Fruit fly (Drosophila melanogaster) whole organism, embryonic: Measurements from ENCODE around the gene frtz.

Experiments
- Aef1 ChIP-seq: fragments of 200-800 bp; sonication (Bioruptor generic); IDR thresholded peaks from 3 replicates; pipeline ENCODE4 v1.3.6; 2022; ENCODE audit warnings: missing biosample characterization, missing genetic modification characterization
- Blimp-1 ChIP-seq: fragments of 200-800 bp; sonication (Bioruptor generic); optimal IDR thresholded peaks from 3 replicates; lab custom pipeline; 2018; ENCODE audit warnings: missing biosample characterization, missing genetic modification characterization, mild to moderate bottlenecking, moderate library complexity, missing genetic modification reagents
- CG10209 ChIP-seq: fragments of 200-800 bp; sonication (Bioruptor generic); optimal IDR thresholded peaks from 3 replicates; lab custom pipeline; 2017; ENCODE audit warnings: missing biosample characterization, mild to moderate bottlenecking, missing genetic modification characterization, missing genetic modification reagents
- CG10543 ChIP-seq: fragments of 200-800 bp; sonication (Bioruptor generic); optimal IDR thresholded peaks from 3 replicates; lab custom pipeline; 2017; ENCODE audit warnings: missing biosample characterization, mild to moderate bottlenecking, missing genetic modification characterization, moderate library complexity
- CG14050 ChIP-seq: fragments of 200-800 bp; sonication (Bioruptor generic); IDR thresholded peaks from 3 replicates; pipeline ENCODE4 v1.3.6; 2022; ENCODE audit warnings: missing biosample characterization, missing genetic modification characterization
- CG15073 ChIP-seq: fragments of 200-800 bp; sonication (Bioruptor generic); optimal IDR thresholded peaks from 2 replicates; lab custom pipeline; 2016; ENCODE audit warnings: missing biosample characterization, missing genetic modification characterization
- CG17912 ChIP-seq: fragments of 200-800 bp; sonication (Bioruptor generic); optimal IDR thresholded peaks from 2 replicates; lab custom pipeline; 2018; ENCODE audit warnings: missing biosample characterization, mild to moderate bottlenecking, missing genetic modification characterization
- CG3065 ChIP-seq: fragments of 200-800 bp; sonication (Bioruptor generic); optimal IDR thresholded peaks from 2 replicates; lab custom pipeline; 2016; ENCODE audit warnings: missing biosample characterization, missing genetic modification characterization
- CG32772 ChIP-seq: fragments of 200-800 bp; sonication (Bioruptor generic); IDR thresholded peaks from 2 replicates; pipeline ENCODE4 v1.3.6; 2022; ENCODE audit warnings: missing biosample characterization, missing genetic modification characterization
- CG3407 ChIP-seq: fragments of 200-800 bp; sonication (Bioruptor generic); optimal IDR thresholded peaks from 2 replicates; lab custom pipeline; 2018; ENCODE audit warnings: missing biosample characterization, mild to moderate bottlenecking, missing genetic modification characterization
- CG34376 ChIP-seq: fragments of 200-800 bp; sonication (Bioruptor generic); optimal IDR thresholded peaks from 2 replicates; lab custom pipeline; 2018; ENCODE audit warnings: missing biosample characterization, mild to moderate bottlenecking, missing genetic modification characterization
- CG3847 ChIP-seq: fragments of 200-800 bp; sonication (Bioruptor generic); IDR thresholded peaks from 2 replicates; pipeline ENCODE4 v1.3.6; 2022; ENCODE audit warnings: missing biosample characterization, missing genetic modification characterization
- CG4404 ChIP-seq: fragments of 200-800 bp; sonication (Bioruptor generic); IDR thresholded peaks from 2 replicates; pipeline ENCODE4 v1.3.6; 2022; ENCODE audit warnings: missing biosample characterization, missing genetic modification characterization
- CG4730 ChIP-seq: fragments of 200-800 bp; sonication (Bioruptor generic); IDR thresholded peaks from 2 replicates; pipeline ENCODE4 v1.3.6; 2022; ENCODE audit warnings: missing biosample characterization, missing genetic modification characterization
- CG5245 ChIP-seq: fragments of 200-800 bp; sonication (Bioruptor generic); optimal IDR thresholded peaks from 3 replicates; lab custom pipeline; 2016; ENCODE audit warnings: missing biosample characterization, missing genetic modification characterization
- CG5953 ChIP-seq: fragments of 200-800 bp; sonication (Bioruptor generic); IDR thresholded peaks from 2 replicates; pipeline ENCODE4 v1.3.6; 2022; ENCODE audit warnings: missing biosample characterization, missing genetic modification characterization
- CG6683 ChIP-seq: fragments of 200-800 bp; sonication (Bioruptor generic); optimal IDR thresholded peaks from 2 replicates; lab custom pipeline; 2017; ENCODE audit warnings: missing biosample characterization, mild to moderate bottlenecking, missing genetic modification characterization, missing genetic modification reagents
- CG6813 ChIP-seq: fragments of 200-800 bp; sonication (Bioruptor generic); optimal IDR thresholded peaks from 2 replicates; lab custom pipeline; 2017; ENCODE audit warnings: missing biosample characterization, missing genetic modification characterization, mild to moderate bottlenecking, moderate library complexity, missing genetic modification reagents
- CG7556 ChIP-seq: fragments of 200-800 bp; sonication (Bioruptor generic); optimal IDR thresholded peaks from 2 replicates; lab custom pipeline; 2017; ENCODE audit warnings: missing biosample characterization, mild to moderate bottlenecking, missing genetic modification characterization
- Chrac-16 ChIP-seq: fragments of 200-800 bp; sonication (Bioruptor generic); optimal IDR thresholded peaks from 3 replicates; lab custom pipeline; 2016; ENCODE audit warnings: missing biosample characterization, missing genetic modification characterization
- Dfd ChIP-seq, 2 experiments: fragments of >200 bp; optimal IDR thresholded peaks; 2 replicates each; lab custom pipeline; 2017; ENCODE audit warnings: missing biosample characterization in 2 of 2, missing genetic modification characterization in 2 of 2
- Ets97D ChIP-seq: fragments of 200-800 bp; sonication (Bioruptor generic); optimal IDR thresholded peaks from 3 replicates; lab custom pipeline; 2016; ENCODE audit warnings: missing biosample characterization, missing genetic modification characterization
- GATAe ChIP-seq: fragments of 200-800 bp; sonication (Bioruptor generic); conservative IDR thresholded peaks from 2 replicates; pipeline ENCODE4 v1.3.6; 2022; ENCODE audit warnings: missing biosample characterization, missing genetic modification characterization
- Hey ChIP-seq: fragments of 200-800 bp; sonication (Bioruptor generic); optimal IDR thresholded peaks from 3 replicates; lab custom pipeline; 2018; ENCODE audit warnings: missing biosample characterization, mild to moderate bottlenecking, missing genetic modification characterization
- Hmr ChIP-seq: fragments of 200-800 bp; sonication (Bioruptor generic); optimal IDR thresholded peaks from 3 replicates; lab custom pipeline; 2017; ENCODE audit warnings: mild to moderate bottlenecking, missing biosample characterization, missing genetic modification reagents, missing genetic modification characterization
- Hr78 ChIP-seq, 2 experiments: fragments of 200-800 bp in 1 of 2; fragments of >200 bp in 1 of 2; sonication (Bioruptor generic) in 1 of 2; optimal IDR thresholded peaks; 2 replicates each; lab custom pipeline; 2017 to 2019; ENCODE audit warnings: missing biosample characterization in 2 of 2, missing genetic modification characterization in 2 of 2, mild to moderate bottlenecking in 1 of 2, moderate library complexity in 1 of 2
- Lpt ChIP-seq: fragments of >200 bp; optimal IDR thresholded peaks from 2 replicates; lab custom pipeline; 2018; ENCODE audit warnings: missing biosample characterization, missing genetic modification characterization
- ab ChIP-seq: fragments of 200-800 bp; sonication (Bioruptor generic); optimal IDR thresholded peaks from 2 replicates; lab custom pipeline; 2016; ENCODE audit warnings: missing biosample characterization, missing genetic modification characterization
- ara ChIP-seq: fragments of 200-800 bp; sonication (Bioruptor generic); IDR thresholded peaks from 2 replicates; pipeline ENCODE4 v1.3.6; 2022; ENCODE audit warnings: missing biosample characterization, missing genetic modification characterization
- btn ChIP-seq: fragments of 200-800 bp; sonication (Bioruptor generic); optimal IDR thresholded peaks from 2 replicates; lab custom pipeline; 2016; ENCODE audit warnings: missing biosample characterization, missing genetic modification characterization
- crc ChIP-seq: fragments of 200-800 bp; sonication (Bioruptor generic); optimal IDR thresholded peaks from 2 replicates; lab custom pipeline; 2016; ENCODE audit warnings: missing biosample characterization, missing genetic modification characterization
- dati ChIP-seq: fragments of 200-800 bp; sonication (Bioruptor generic); IDR thresholded peaks from 2 replicates; pipeline ENCODE4 v1.3.6; 2022; ENCODE audit warnings: missing biosample characterization, missing genetic modification characterization
- dimm ChIP-seq: fragments of 200-800 bp; sonication (Bioruptor generic); IDR thresholded peaks from 2 replicates; pipeline ENCODE4 v1.3.6; 2022; ENCODE audit warnings: missing biosample characterization, missing genetic modification characterization
- dmrt11E ChIP-seq: fragments of 200-800 bp; sonication (Bioruptor generic); optimal IDR thresholded peaks from 3 replicates; lab custom pipeline; 2018; ENCODE audit warnings: missing biosample characterization, mild to moderate bottlenecking, missing genetic modification characterization, moderate library complexity
- fd64A ChIP-seq: fragments of 200-800 bp; sonication (Bioruptor generic); optimal IDR thresholded peaks from 3 replicates; lab custom pipeline; 2018; ENCODE audit warnings: missing biosample characterization, mild to moderate bottlenecking, missing genetic modification characterization
- gsb ChIP-seq: fragments of 200-800 bp; sonication (Bioruptor generic); IDR thresholded peaks from 2 replicates; pipeline ENCODE4 v1.3.6; 2022; ENCODE audit warnings: missing biosample characterization, missing genetic modification characterization
- jumu ChIP-seq: fragments of 200-800 bp; sonication (Bioruptor generic); optimal IDR thresholded peaks from 3 replicates; lab custom pipeline; 2016; ENCODE audit warnings: missing biosample characterization, missing genetic modification characterization
- kni ChIP-seq: fragments of 200-800 bp; sonication (Bioruptor generic); optimal IDR thresholded peaks from 3 replicates; lab custom pipeline; 2017; ENCODE audit warnings: mild to moderate bottlenecking, missing biosample characterization, missing genetic modification reagents, missing genetic modification characterization
- lmd ChIP-seq: fragments of 200-800 bp; sonication (Bioruptor generic); IDR thresholded peaks from 2 replicates; pipeline ENCODE4 v1.3.6; 2022; ENCODE audit warnings: missing biosample characterization, missing genetic modification characterization
- maf-S ChIP-seq: fragments of 200-800 bp; sonication (Bioruptor generic); optimal IDR thresholded peaks from 2 replicates; lab custom pipeline; 2016; ENCODE audit warnings: missing biosample characterization, missing genetic modification characterization
- mld ChIP-seq: fragments of 200-800 bp; sonication (Bioruptor generic); IDR thresholded peaks from 3 replicates; pipeline ENCODE4 v1.3.6; 2022; ENCODE audit warnings: missing biosample characterization, missing genetic modification characterization; ENCODE audit not compliant: partially characterized antibody
- phol ChIP-seq: fragments of 200-800 bp; sonication (Bioruptor generic); optimal IDR thresholded peaks from 3 replicates; lab custom pipeline; 2018; ENCODE audit warnings: missing biosample characterization, mild to moderate bottlenecking, missing genetic modification characterization, moderate library complexity
- ranshi ChIP-seq: fragments of 200-800 bp; sonication (Bioruptor generic); IDR thresholded peaks from 2 replicates; pipeline ENCODE4 v1.3.6; 2022; ENCODE audit warnings: missing biosample characterization, missing genetic modification characterization
- run ChIP-seq: fragments of 200-800 bp; sonication (Bioruptor generic); optimal IDR thresholded peaks from 3 replicates; lab custom pipeline; 2018; ENCODE audit warnings: missing biosample characterization, mild to moderate bottlenecking, missing genetic modification characterization
- sd ChIP-seq: fragments of 200-800 bp; sonication (Bioruptor generic); optimal IDR thresholded peaks from 3 replicates; lab custom pipeline; 2018; ENCODE audit warnings: missing biosample characterization, mild to moderate bottlenecking, missing genetic modification characterization, moderate library complexity
- slp2 ChIP-seq: fragments of 200-800 bp; sonication (Bioruptor generic); optimal IDR thresholded peaks from 2 replicates; lab custom pipeline; 2016; ENCODE audit warnings: missing biosample characterization, missing genetic modification characterization
- toy ChIP-seq: fragments of 200-800 bp; sonication (Bioruptor generic); IDR thresholded peaks from 2 replicates; pipeline ENCODE4 v1.3.6; 2022; ENCODE audit warnings: missing biosample characterization, missing genetic modification characterization
- unc-4 ChIP-seq: fragments of 200-800 bp; sonication (Bioruptor generic); IDR thresholded peaks from 2 replicates; pipeline ENCODE4 v1.3.6; 2022; ENCODE audit warnings: missing biosample characterization, missing genetic modification characterization; ENCODE audit not compliant: partially characterized antibody
- unpg ChIP-seq: fragments of 200-800 bp; sonication (Bioruptor generic); optimal IDR thresholded peaks from 3 replicates; lab custom pipeline; 2018; ENCODE audit warnings: missing biosample characterization, mild to moderate bottlenecking, missing genetic modification characterization, moderate library complexity
- zen2 ChIP-seq: fragments of 200-800 bp; sonication (Bioruptor generic); IDR thresholded peaks from 3 replicates; pipeline ENCODE4 v1.3.6; 2022; ENCODE audit warnings: missing biosample characterization, missing genetic modification characterization; ENCODE audit not compliant: partially characterized antibody

frtz gene

DNA sequence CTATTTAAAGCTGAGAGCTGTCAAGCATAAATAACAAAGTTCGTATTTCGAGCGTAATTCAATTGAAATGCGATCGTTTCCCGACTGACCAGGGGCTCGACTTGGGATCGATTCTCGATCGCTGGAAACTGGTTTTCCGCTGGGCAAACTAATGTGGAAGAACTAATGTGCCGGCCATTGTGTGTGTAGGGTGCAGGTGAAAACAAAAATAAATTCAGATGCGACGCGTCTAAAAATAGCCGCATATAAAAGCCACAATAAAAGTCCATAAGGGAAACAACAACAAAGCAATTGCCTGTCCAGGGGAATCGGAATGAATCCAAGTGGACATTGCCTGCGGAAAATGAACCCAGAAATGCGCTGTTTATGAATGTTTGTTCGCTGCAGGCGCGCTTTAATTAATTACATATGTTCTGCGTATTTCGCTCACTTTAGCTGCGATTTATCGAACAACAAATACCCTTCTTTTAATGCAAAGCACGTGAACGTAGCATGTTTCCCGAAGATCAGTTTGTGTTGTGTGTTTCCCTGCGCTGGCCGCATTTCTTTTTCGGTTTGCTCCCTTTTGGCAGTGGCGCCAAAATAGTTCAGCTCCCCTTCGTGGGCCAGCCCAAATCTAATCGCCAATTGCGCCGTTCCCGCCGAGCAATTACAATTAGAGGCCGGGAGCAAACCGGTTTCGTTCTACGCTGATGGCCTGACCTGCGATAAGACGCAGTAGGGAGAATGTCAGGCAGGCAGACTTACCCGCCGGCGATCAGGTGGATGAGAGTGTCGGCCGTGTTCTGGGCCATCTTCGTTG, 7.7 kb upstream of the frtz start (continued):
- no peak for TF ChIP-seq zen2
- no peak for TF ChIP-seq ab (GFP tag; lab: Kevin White, UChicago)
- peak; percentile 21 for TF ChIP-seq CG3407 (GFP tag; lab: Kevin White, UChicago)
- no peak for TF ChIP-seq CG10543
- no peak for TF ChIP-seq CG32772
- TF ChIP-seq CG3065 (GFP tag; lab: Kevin White, UChicago), result no peak
- no peak for TF ChIP-seq Aef1 (GFP tag; lab: Robert Waterston, UW)
- TF ChIP-seq lmd (GFP tag; lab: Robert Waterston, UW), result no peak; the same call in 1 of the 2 replicates
- TF ChIP-seq phol (tag; lab: Kevin White, UChicago), result no peak
- TF ChIP-seq GATAe (GFP tag; lab: Robert Waterston, UW), result 0 out of 2 replicates have a peak, but pooled peaks have one; percentile 28
- peak; percentile 15 for TF ChIP-seq unpg
- TF ChIP-seq CG10209 (GFP tag; lab: Kevin White, UChicago), result no peak
- TF ChIP-seq sd (tag; lab: Kevin White, UChicago), result peak; percentile 50
- TF ChIP-seq CG7556 (GFP tag; lab: Kevin White, UChicago), result no peak
- peak; percentile 16 for TF ChIP-seq kni (GFP tag; lab: Kevin White, UChicago)
- no peak for TF ChIP-seq run
- TF ChIP-seq crc (GFP tag; lab: Kevin White, UChicago), result no peak
- TF ChIP-seq Hr78 (GFP tag; optimal IDR thresholded peaks at IDR 0.05; lab: Kevin White, UChicago), result no peak
- no peak for TF ChIP-seq fd64A (GFP tag; lab: Kevin White, UChicago)
- 0 out of 2 replicates have a peak, but pooled peaks have one; percentile 32 for TF ChIP-seq ara
- TF ChIP-seq CG17912 (GFP tag; lab: Kevin White, UChicago), result peak; percentile 5
- no peak for TF ChIP-seq maf-S (GFP tag; lab: Kevin White, UChicago)
- peak; percentile 20 for TF ChIP-seq slp2 (GFP tag; lab: Kevin White, UChicago)
- no peak for TF ChIP-seq CG6683 (GFP tag; lab: Kevin White, UChicago)
- no peak for TF ChIP-seq Ets97D (GFP tag; lab: Kevin White, UChicago)
- TF ChIP-seq Chrac-16 (GFP tag; lab: Kevin White, UChicago), result no peak
- TF ChIP-seq dati (GFP tag; lab: Robert Waterston, UW), result no peak
- no peak for TF ChIP-seq CG15073 (GFP tag; lab: Kevin White, UChicago)
- no peak for TF ChIP-seq CG4730 (GFP tag; lab: Robert Waterston, UW)
- no peak for TF ChIP-seq gsb (GFP tag; lab: Robert Waterston, UW)
- no peak for TF ChIP-seq toy (GFP tag; lab: Robert Waterston, UW)
- TF ChIP-seq CG5953 (GFP tag; lab: Robert Waterston, UW), result no peak
- TF ChIP-seq CG4404 (GFP tag; lab: Robert Waterston, UW), result no peak
- TF ChIP-seq CG3847 (GFP tag; lab: Robert Waterston, UW), result no peak
- peak; percentile 15 for TF ChIP-seq btn (GFP tag; lab: Kevin White, UChicago)
- TF ChIP-seq Blimp-1 (GFP tag; lab: Kevin White, UChicago), result peak; percentile 55
- TF ChIP-seq ranshi (GFP tag; lab: Robert Waterston, UW), result no peak
- TF ChIP-seq jumu, result no peak
- TF ChIP-seq Hmr (GFP tag; lab: Kevin White, UChicago), result peak; percentile 5
- no peak for TF ChIP-seq mld
- TF ChIP-seq Lpt (GFP tag; lab: Kevin White, UChicago), result no peak
- TF ChIP-seq CG6813, result no peak
- TF ChIP-seq CG34376 (GFP tag; lab: Kevin White, UChicago), result no peak
- TF ChIP-seq dmrt11E (tag; lab: Kevin White, UChicago), result no peak
- no peak for TF ChIP-seq CG5245
- no peak for TF ChIP-seq CG14050 (GFP tag; lab: Robert Waterston, UW)
- no peak for TF ChIP-seq Dfd (GFP tag; optimal IDR thresholded peaks at IDR 0.05; lab: Kevin White, UChicago)
- TF ChIP-seq unc-4 (GFP tag; lab: Robert Waterston, UW), result no peak
- TF ChIP-seq Hey (tag; lab: Kevin White, UChicago), result no peak
- TF ChIP-seq dimm (GFP tag; lab: Robert Waterston, UW), result no peak
